ENCODE assay signal across 6 worm cellular contexts in the genomic region with DNA sequence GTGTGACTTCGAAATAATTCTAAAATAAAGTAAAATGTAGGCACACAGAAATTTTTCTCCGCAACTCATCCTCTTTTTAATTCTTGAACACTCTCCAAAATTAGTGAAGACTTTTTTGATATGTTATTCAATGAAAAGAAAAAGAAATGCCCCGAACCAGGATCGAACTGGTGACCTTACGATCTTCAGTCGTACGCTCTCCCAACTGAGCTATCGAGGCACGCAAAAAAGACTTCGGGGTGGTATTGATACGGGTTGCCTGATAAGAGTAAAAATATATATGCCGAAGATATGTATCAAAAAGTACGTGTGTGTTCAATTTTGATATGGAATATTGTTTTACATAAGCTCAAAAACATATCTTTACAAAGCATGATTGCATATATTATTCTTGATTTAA.
TF ChIP-seq lines count a peak whose summit lies in the region.

No protein-coding gene starts in this region.

TF ChIP-seq in whole organism, L1 larva, 84 proteins besides CTCF, POLR2A, EP300 and RAD21 (continues in another document):
- TF ChIP-seq ceh-82 (tag; optimal IDR thresholded peaks at IDR 0.05; lab: Kevin White, UChicago), result no peak
- TF ChIP-seq ceh-63 (GFP tag; optimal IDR thresholded peaks at IDR 0.05; lab: Kevin White, UChicago), result no peak
- TF ChIP-seq efl-1 (optimal IDR thresholded peaks at IDR 0.05; lab: Kevin White, UChicago), result no peak
- TF ChIP-seq efl-1 (GFP tag; optimal IDR thresholded peaks at IDR 0.05 in 1 of 2; lab: Kevin White, UChicago), result peak in 1 of 2 experiments; percentile 75
- TF ChIP-seq mef-2 (tag; optimal IDR thresholded peaks at IDR 0.05; lab: Kevin White, UChicago), result no peak
- TF ChIP-seq egl-13 (tag; optimal IDR thresholded peaks at IDR 0.05; lab: Kevin White, UChicago), result no peak
- TF ChIP-seq F16B12.6 (tag; optimal IDR thresholded peaks at IDR 0.05; lab: Kevin White, UChicago), result no peak
- no peak for TF ChIP-seq C34B4.2 (tag; optimal IDR thresholded peaks at IDR 0.05; lab: Kevin White, UChicago)
- no peak for TF ChIP-seq ama-1 (optimal IDR thresholded peaks at IDR 0.05; lab: Kevin White, UChicago)
- TF ChIP-seq nhr-237 (tag; optimal IDR thresholded peaks at IDR 0.05; lab: Kevin White, UChicago), result no peak
- no peak for TF ChIP-seq sup-37 (GFP tag; optimal IDR thresholded peaks at IDR 0.05; lab: Kevin White, UChicago)
- TF ChIP-seq irx-1 (tag; optimal IDR thresholded peaks at IDR 0.05; lab: Kevin White, UChicago), result no peak
- TF ChIP-seq C16A3.4 (tag; optimal IDR thresholded peaks at IDR 0.05; lab: Kevin White, UChicago), result no peak
- no peak for TF ChIP-seq egl-27 (tag; optimal IDR thresholded peaks at IDR 0.05; lab: Kevin White, UChicago)
- TF ChIP-seq unc-30 (tag; optimal IDR thresholded peaks at IDR 0.05; lab: Kevin White, UChicago), result no peak

TF ChIP-seq in whole organism, L2 larva, 48 proteins besides CTCF, POLR2A, EP300 and RAD21:
- TF ChIP-seq crh-2 (tag; optimal IDR thresholded peaks at IDR 0.05; lab: Kevin White, UChicago) (no peak), nhr-129 (tag; optimal IDR thresholded peaks at IDR 0.05; lab: Kevin White, UChicago) (peak; percentile 3), ztf-11 (tag; optimal IDR thresholded peaks at IDR 0.05; lab: Kevin White, UChicago) (no peak), sma-3 (GFP tag; optimal IDR thresholded peaks at IDR 0.05; lab: Kevin White, UChicago) (peak; percentile 10), sem-4 (tag; optimal IDR thresholded peaks at IDR 0.05; lab: Kevin White, UChicago) (no peak), ztf-4 (tag; optimal IDR thresholded peaks at IDR 0.05; lab: Kevin White, UChicago) (no peak), gmeb-1 (tag; optimal IDR thresholded peaks at IDR 0.05; lab: Kevin White, UChicago) (peak; percentile 14), blmp-1 (tag; optimal IDR thresholded peaks at IDR 0.05; lab: Kevin White, UChicago; ENCODE audit: insufficient read depth) (no peak), nhr-237 (tag; optimal IDR thresholded peaks at IDR 0.05; lab: Kevin White, UChicago) (no peak), nhr-6 (tag; optimal IDR thresholded peaks at IDR 0.05; lab: Kevin White, UChicago) (no peak), snpc-4 (tag; optimal IDR thresholded peaks at IDR 0.05; lab: Kevin White, UChicago) (no peak)
TF ChIP-seq in whole organism, L2 larva: peak in this region for 3.

TF ChIP-seq in whole organism, L3 larva, 47 proteins besides CTCF, POLR2A, EP300 and RAD21:
- TF ChIP-seq pha-4 (tag; optimal IDR thresholded peaks at IDR 0.05; lab: Kevin White, UChicago) (no peak), nfya-1 (tag; optimal IDR thresholded peaks at IDR 0.05; lab: Kevin White, UChicago; ENCODE audit: insufficient read depth) (peak; percentile 13), nhr-67 (tag; optimal IDR thresholded peaks at IDR 0.05; lab: Kevin White, UChicago) (no peak), sea-2 (GFP tag; optimal IDR thresholded peaks at IDR 0.05; lab: Kevin White, UChicago) (no peak), mdl-1 (tag; optimal IDR thresholded peaks at IDR 0.05; lab: Kevin White, UChicago) (no peak), nhr-11 (tag; optimal IDR thresholded peaks at IDR 0.05; lab: Kevin White, UChicago) (no peak), ama-1 (optimal IDR thresholded peaks at IDR 0.05; lab: Kevin White, UChicago) (no peak), eor-1 (tag; optimal IDR thresholded peaks at IDR 0.05; lab: Kevin White, UChicago) (no peak), skn-1 (tag; optimal IDR thresholded peaks at IDR 0.05; lab: Kevin White, UChicago) (no peak), nhr-76 (tag; optimal IDR thresholded peaks at IDR 0.05; lab: Kevin White, UChicago) (no peak), elt-1 (tag; optimal IDR thresholded peaks at IDR 0.05; lab: Kevin White, UChicago) (no peak), hmg-11 (tag; optimal IDR thresholded peaks at IDR 0.05; lab: Kevin White, UChicago) (no peak), elt-2 (tag; optimal IDR thresholded peaks at IDR 0.05; lab: Kevin White, UChicago) (peak; percentile 18)

TF ChIP-seq in whole organism, L4 larva, 104 proteins besides CTCF, POLR2A, EP300 and RAD21 (continues in another document):
- TF ChIP-seq Y5F2A.4 (GFP tag; optimal IDR thresholded peaks at IDR 0.05; lab: Kevin White, UChicago), result peak; percentile 11
- peak in 1 of 2 experiments; percentile 89 for TF ChIP-seq unc-62 (GFP tag; optimal IDR thresholded peaks at IDR 0.05 in 1 of 2; lab: Kevin White, UChicago)
- TF ChIP-seq unc-62 (tag; optimal IDR thresholded peaks at IDR 0.05; lab: Kevin White, UChicago), result no peak
- TF ChIP-seq nhr-111 (GFP tag; optimal IDR thresholded peaks at IDR 0.05; lab: Kevin White, UChicago), result no peak
- peak; percentile 72; the same call in 1 of the 2 replicates for TF ChIP-seq lim-7 (GFP tag; IDR thresholded peaks at IDR 0.05; lab: Robert Waterston, UW)
- TF ChIP-seq lin-1 (GFP tag; IDR thresholded peaks at IDR 0.05; lab: Robert Waterston, UW), result 0 out of 2 replicates have a peak, but pooled peaks have one; percentile 17
- TF ChIP-seq vab-7 (GFP tag; IDR thresholded peaks at IDR 0.05; lab: Robert Waterston, UW), result 0 out of 2 replicates have a peak, but pooled peaks have one; percentile 41
- peak; percentile 48 for TF ChIP-seq duxl-1 (tag; optimal IDR thresholded peaks at IDR 0.05; lab: Kevin White, UChicago; ENCODE audit: poor library complexity)
- no peak for TF ChIP-seq lsy-2 (tag; optimal IDR thresholded peaks at IDR 0.05; lab: Kevin White, UChicago)
- TF ChIP-seq hlh-30 (tag; optimal IDR thresholded peaks at IDR 0.05; lab: Kevin White, UChicago; ENCODE audit: insufficient read depth), result peak; percentile 21
- no peak for TF ChIP-seq ceh-82 (tag; optimal IDR thresholded peaks at IDR 0.05; lab: Kevin White, UChicago)
- TF ChIP-seq dve-1 (tag; optimal IDR thresholded peaks at IDR 0.05; lab: Kevin White, UChicago; ENCODE audit: insufficient read depth), result peak; percentile 56
- peak; percentile 3 for TF ChIP-seq nhr-77 (tag; optimal IDR thresholded peaks at IDR 0.05; lab: Kevin White, UChicago)
- TF ChIP-seq ceh-20 (GFP tag; IDR thresholded peaks at IDR 0.05; lab: Robert Waterston, UW), result 0 out of 2 replicates have a peak, but pooled peaks have one; percentile 21
- TF ChIP-seq daf-16 (GFP tag; optimal IDR thresholded peaks at IDR 0.05; lab: Kevin White, UChicago), result peak in 1 of 2 experiments; percentile 50
- TF ChIP-seq daf-16 (tag; optimal IDR thresholded peaks at IDR 0.05; lab: Kevin White, UChicago), result peak; percentile 31

TF ChIP-seq in whole organism, early embryonic, 17 proteins besides CTCF, POLR2A, EP300 and RAD21:
- TF ChIP-seq sea-1 (GFP tag; conservative IDR thresholded peaks at IDR 0.05; lab: Robert Waterston, UW), result 0 out of 2 replicates have a peak, but pooled peaks have one; percentile 59
- TF ChIP-seq pes-1 (GFP tag; IDR thresholded peaks at IDR 0.05; lab: Robert Waterston, UW), result peak; percentile 60; the same call in 1 of the 2 replicates
- TF ChIP-seq scrt-1 (GFP tag; IDR thresholded peaks at IDR 0.05; lab: Robert Waterston, UW), result 0 out of 2 replicates have a peak, but pooled peaks have one; percentile 45
- TF ChIP-seq hmbx-1 (tag; optimal IDR thresholded peaks at IDR 0.05; lab: Kevin White, UChicago), result no peak

TF ChIP-seq in whole organism, young adult, 124 proteins besides CTCF, POLR2A, EP300 and RAD21 (continues in another document):
- TF ChIP-seq sptf-2 (GFP tag; optimal IDR thresholded peaks at IDR 0.05; lab: Kevin White, UChicago), result no peak
- TF ChIP-seq nhr-120 (GFP tag; IDR thresholded peaks at IDR 0.05; lab: Robert Waterston, UW), result no peak
- no peak for TF ChIP-seq ztf-6 (GFP tag; IDR thresholded peaks at IDR 0.05; lab: Robert Waterston, UW)
- no peak for TF ChIP-seq ceh-79 (tag; optimal IDR thresholded peaks at IDR 0.05; lab: Kevin White, UChicago)
- no peak for TF ChIP-seq repo-1 (tag; optimal IDR thresholded peaks at IDR 0.05; lab: Kevin White, UChicago)
- TF ChIP-seq nhr-80 (tag; optimal IDR thresholded peaks at IDR 0.05; lab: Kevin White, UChicago), result peak; percentile 14
- no peak for TF ChIP-seq xnd-1 (tag; optimal IDR thresholded peaks at IDR 0.05; lab: Kevin White, UChicago)
- TF ChIP-seq B0019.2 (GFP tag; conservative IDR thresholded peaks at IDR 0.05; lab: Robert Waterston, UW), result no peak
- TF ChIP-seq rec-8 (tag; optimal IDR thresholded peaks at IDR 0.05; lab: Kevin White, UChicago), result peak in 1 of 2 experiments; percentile 5
- no peak for TF ChIP-seq nhr-27 (tag; optimal IDR thresholded peaks at IDR 0.05; lab: Kevin White, UChicago)
- no peak for TF ChIP-seq somi-1 (GFP tag; optimal IDR thresholded peaks at IDR 0.05; lab: Kevin White, UChicago)
- TF ChIP-seq athp-1 (tag; optimal IDR thresholded peaks at IDR 0.05; lab: Kevin White, UChicago), result no peak
- no peak for TF ChIP-seq ama-1 (optimal IDR thresholded peaks at IDR 0.05; lab: Kevin White, UChicago)
- no peak for TF ChIP-seq ama-1 (GFP tag; optimal IDR thresholded peaks at IDR 0.05; lab: Kevin White, UChicago)
- TF ChIP-seq sea-2 (GFP tag; IDR thresholded peaks at IDR 0.05; lab: Robert Waterston, UW), result no peak
- no peak for TF ChIP-seq F10E7.11 (tag; optimal IDR thresholded peaks at IDR 0.05; lab: Kevin White, UChicago)
- no peak for TF ChIP-seq zfh-2 (GFP tag; conservative IDR thresholded peaks at IDR 0.05; lab: Robert Waterston, UW)
- TF ChIP-seq madf-10 (tag; optimal IDR thresholded peaks at IDR 0.05; lab: Kevin White, UChicago), result peak; percentile 10
- no peak for TF ChIP-seq unc-130 (GFP tag; optimal IDR thresholded peaks at IDR 0.05; lab: Kevin White, UChicago)
- TF ChIP-seq lir-1 (GFP tag; conservative IDR thresholded peaks at IDR 0.05; lab: Robert Waterston, UW), result no peak
- no peak for TF ChIP-seq ekl-4 (GFP tag; IDR thresholded peaks at IDR 0.05; lab: Robert Waterston, UW)
- no peak for TF ChIP-seq lin-54 (GFP tag; optimal IDR thresholded peaks at IDR 0.05; lab: Kevin White, UChicago)
- TF ChIP-seq ztf-22 (GFP tag; optimal IDR thresholded peaks at IDR 0.05; lab: Kevin White, UChicago), result no peak
- no peak for TF ChIP-seq nfya-2 (GFP tag; IDR thresholded peaks at IDR 0.05; lab: Robert Waterston, UW)
- TF ChIP-seq akir-1 (GFP tag; optimal IDR thresholded peaks at IDR 0.05; lab: Kevin White, UChicago), result no peak
- no peak for TF ChIP-seq C06A6.2 (GFP tag; conservative IDR thresholded peaks at IDR 0.05; lab: Robert Waterston, UW)
- peak; percentile 83 for TF ChIP-seq rpc-1 (optimal IDR thresholded peaks at IDR 0.05; lab: Kevin White, UChicago)
- TF ChIP-seq rpc-1 (tag; optimal IDR thresholded peaks at IDR 0.05; lab: Kevin White, UChicago), result peak; percentile 92
- TF ChIP-seq chd-7 (tag; optimal IDR thresholded peaks at IDR 0.05; lab: Kevin White, UChicago), result no peak
- TF ChIP-seq ceh-58 (GFP tag; IDR thresholded peaks at IDR 0.05; lab: Robert Waterston, UW), result no peak
- peak; percentile 92 for TF ChIP-seq tbp1 (GFP tag; optimal IDR thresholded peaks at IDR 0.05; lab: Kevin White, UChicago)
- TF ChIP-seq hmg-20 (GFP tag; IDR thresholded peaks at IDR 0.05; lab: Robert Waterston, UW), result no peak
- TF ChIP-seq lsl-1 (GFP tag; optimal IDR thresholded peaks at IDR 0.05; lab: Kevin White, UChicago), result no peak
- no peak for TF ChIP-seq lsy-27 (tag; optimal IDR thresholded peaks at IDR 0.05; lab: Kevin White, UChicago; ENCODE audit: borderline replicate concordance, insufficient read depth)
